Fruit fly (Drosophila melanogaster): ENCODE measurements around the gene CG42354.
A peak's percentile ranks its signal among the peaks of the same experiment; 100 is the strongest.

The CG42354 gene

dm6 chrX:16091431-16091990 lies 13.2 kb downstream of the CG42354 start, which contains the start of gene Tob (continued):
- no peak for TF ChIP-seq dac (GFP tag; optimal IDR thresholded peaks at IDR 0.05)
- TF ChIP-seq CG3032 (tag; optimal IDR thresholded peaks at IDR 0.05) = peak; percentile 10
- no peak for TF ChIP-seq acj6 (GFP tag; optimal IDR thresholded peaks at IDR 0.05)
- peak; percentile 15 for TF ChIP-seq Sox14 (GFP tag; optimal IDR thresholded peaks at IDR 0.05)
- TF ChIP-seq spab (GFP tag; optimal IDR thresholded peaks at IDR 0.05) = no peak
- peak; percentile 50 for TF ChIP-seq dsx (GFP tag; optimal IDR thresholded peaks at IDR 0.05; ENCODE audit: poor library complexity, severe bottlenecking)
- no peak for TF ChIP-seq CG10669 (GFP tag; optimal IDR thresholded peaks at IDR 0.05)
- peak; percentile 48 for TF ChIP-seq topi (GFP tag; optimal IDR thresholded peaks at IDR 0.05)
- TF ChIP-seq lz (GFP tag; optimal IDR thresholded peaks at IDR 0.05) = peak; percentile 49
- no peak for TF ChIP-seq CG11762 (GFP tag; optimal IDR thresholded peaks at IDR 0.05; ENCODE audit: insufficient read depth)
- TF ChIP-seq net (GFP tag; optimal IDR thresholded peaks at IDR 0.05) = peak; percentile 32
- TF ChIP-seq Hr39 (GFP tag; optimal IDR thresholded peaks at IDR 0.05) = no peak
- no peak for TF ChIP-seq salr (GFP tag; optimal IDR thresholded peaks at IDR 0.05)
- TF ChIP-seq CG6854 (GFP tag; optimal IDR thresholded peaks at IDR 0.05) = peak; percentile 29
- peak; percentile 24 for TF ChIP-seq Eip93F (GFP tag; optimal IDR thresholded peaks at IDR 0.05)
- TF ChIP-seq Lpt (GFP tag; optimal IDR thresholded peaks at IDR 0.05) = peak; percentile 25
- TF ChIP-seq Gug (GFP tag; IDR thresholded peaks at IDR 0.05) = 0 out of 2 replicates have a peak, but pooled peaks have one; percentile 30
- TF ChIP-seq CG9139 (GFP tag; optimal IDR thresholded peaks at IDR 0.05) = peak; percentile 27
- no peak for TF ChIP-seq CG10631 (GFP tag; optimal IDR thresholded peaks at IDR 0.05)
- no peak for TF ChIP-seq Sox15 (GFP tag; optimal IDR thresholded peaks at IDR 0.05)
- peak; percentile 27 for TF ChIP-seq pdm3 (GFP tag; optimal IDR thresholded peaks at IDR 0.05)
- TF ChIP-seq CG3919 (GFP tag; optimal IDR thresholded peaks at IDR 0.05) = no peak
- peak; percentile 20 for TF ChIP-seq CG34406 (GFP tag; optimal IDR thresholded peaks at IDR 0.05)
- TF ChIP-seq esn (GFP tag; optimal IDR thresholded peaks at IDR 0.05) = peak; percentile 33
- no peak for TF ChIP-seq Blimp-1 (GFP tag; optimal IDR thresholded peaks at IDR 0.05)
- no peak for TF ChIP-seq CG32006 (GFP tag; optimal IDR thresholded peaks at IDR 0.05)
- TF ChIP-seq vri (GFP tag; optimal IDR thresholded peaks at IDR 0.05) = peak; percentile 76
- no peak for TF ChIP-seq fd59A (GFP tag; optimal IDR thresholded peaks at IDR 0.05)
- TF ChIP-seq Met (GFP tag; optimal IDR thresholded peaks at IDR 0.05) = peak; percentile 56
- no peak for TF ChIP-seq fd85E (GFP tag; optimal IDR thresholded peaks at IDR 0.05)
- no peak for TF ChIP-seq cyc (GFP tag; optimal IDR thresholded peaks at IDR 0.05)
- no peak for TF ChIP-seq Ets21C (GFP tag; optimal IDR thresholded peaks at IDR 0.05)

dm6 chrX:16090179-16091144 lies 14.3 kb downstream of the CG42354 start:
- TF ChIP-seq achi (GFP tag; optimal IDR thresholded peaks at IDR 0.05) = peak; percentile 78
- TF ChIP-seq CG3919 (GFP tag; optimal IDR thresholded peaks at IDR 0.05) = peak; percentile 80
- peak; percentile 70 for TF ChIP-seq CG7368 (GFP tag; optimal IDR thresholded peaks at IDR 0.05)
- peak; percentile 33 for TF ChIP-seq CG1621 (tag; optimal IDR thresholded peaks at IDR 0.05)
- peak; percentile 81 for TF ChIP-seq CG31627 (GFP tag; optimal IDR thresholded peaks at IDR 0.05)
- peak; percentile 66 for TF ChIP-seq CG10631 (GFP tag; optimal IDR thresholded peaks at IDR 0.05)
- peak; percentile 26 for TF ChIP-seq CG6808 (GFP tag; optimal IDR thresholded peaks at IDR 0.05)
- TF ChIP-seq CG8632 (GFP tag; optimal IDR thresholded peaks at IDR 0.05) = peak; percentile 55
- peak; percentile 66 for TF ChIP-seq Ets21C (GFP tag; optimal IDR thresholded peaks at IDR 0.05)
- TF ChIP-seq dsx (GFP tag; optimal IDR thresholded peaks at IDR 0.05; ENCODE audit: poor library complexity, severe bottlenecking) = peak; percentile 10
- peak; percentile 70 for TF ChIP-seq esn (GFP tag; optimal IDR thresholded peaks at IDR 0.05)
- peak; percentile 88 for TF ChIP-seq CG11294 (GFP tag; IDR thresholded peaks at IDR 0.05)
- peak; percentile 7 for TF ChIP-seq fd85E (GFP tag; optimal IDR thresholded peaks at IDR 0.05)
- peak; percentile 67 for TF ChIP-seq CG11902 (GFP tag; optimal IDR thresholded peaks at IDR 0.05)
- peak in 1 of 2 experiments; percentile 11 for TF ChIP-seq ss (GFP tag; optimal IDR thresholded peaks at IDR 0.05)
- no peak for TF ChIP-seq Eip93F (GFP tag; optimal IDR thresholded peaks at IDR 0.05)
- TF ChIP-seq OdsH (GFP tag; optimal IDR thresholded peaks at IDR 0.05) = peak; percentile 82
- peak; percentile 81 for TF ChIP-seq Gug (GFP tag; IDR thresholded peaks at IDR 0.05)
- TF ChIP-seq vri (GFP tag; optimal IDR thresholded peaks at IDR 0.05) = peak; percentile 66
- TF ChIP-seq lz (GFP tag; optimal IDR thresholded peaks at IDR 0.05) = peak; percentile 75
- peak; percentile 62 for TF ChIP-seq CG34406 (GFP tag; optimal IDR thresholded peaks at IDR 0.05)
- peak; percentile 16 for TF ChIP-seq Blimp-1 (GFP tag; optimal IDR thresholded peaks at IDR 0.05)
- TF ChIP-seq Sox15 (GFP tag; optimal IDR thresholded peaks at IDR 0.05) = peak; percentile 63
- peak; percentile 34 for TF ChIP-seq CG16779 (tag; optimal IDR thresholded peaks at IDR 0.05)
- TF ChIP-seq CG6854 (GFP tag; optimal IDR thresholded peaks at IDR 0.05) = peak; percentile 8
- TF ChIP-seq CG9139 (GFP tag; optimal IDR thresholded peaks at IDR 0.05) = no peak
- peak; percentile 83 for TF ChIP-seq Hr39 (GFP tag; optimal IDR thresholded peaks at IDR 0.05)
- peak; percentile 79 for TF ChIP-seq CG32006 (GFP tag; optimal IDR thresholded peaks at IDR 0.05)
- TF ChIP-seq CG6276 (GFP tag; optimal IDR thresholded peaks at IDR 0.05) = peak; percentile 74

All from whole organism, prepupa.